Fruit fly (Drosophila melanogaster) Kc167 (cell line): ENCODE measurements around the gene tgo.

ENCODE experiments used
- Myc ChIP-seq: fragments of >200 bp; optimal IDR thresholded peaks from 2 replicates; lab custom pipeline; 2017; ENCODE audit warnings: missing external identifiers
- Sin3A ChIP-seq: fragments of >200 bp; optimal IDR thresholded peaks from 2 replicates; lab custom pipeline; 2018; ENCODE audit warnings: missing external identifiers
- psq ChIP-seq: fragments of >200 bp; optimal IDR thresholded peaks from 2 replicates; lab custom pipeline; 2017; ENCODE audit warnings: missing external identifiers

DNA sequence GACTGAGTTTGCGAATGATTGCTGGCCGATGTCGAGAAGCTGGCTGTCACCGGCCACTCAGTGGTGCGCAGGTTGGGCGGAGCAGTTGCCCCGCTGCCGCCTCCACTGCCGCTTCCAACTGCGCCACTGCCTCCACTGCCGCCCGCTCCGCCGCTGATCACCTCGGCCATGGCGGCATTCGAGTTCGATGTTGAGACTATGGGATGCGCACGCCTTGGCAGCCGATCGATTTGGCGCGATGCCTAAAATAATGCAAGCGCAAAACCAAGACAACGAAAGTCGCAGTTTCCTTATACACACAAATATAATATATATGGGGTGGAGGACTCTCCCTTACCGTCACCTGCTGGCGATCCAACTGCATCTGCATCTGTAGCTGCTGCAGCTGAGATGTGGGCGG is 8.1 kb downstream of the tgo start:
- TF ChIP-seq Myc (lab: Kevin White, UChicago): no peak
- no peak for TF ChIP-seq psq (lab: Kevin White, UChicago)
- no peak for TF ChIP-seq Sin3A (lab: Kevin White, UChicago)
